Worm (Caenorhabditis elegans) whole organism, late embryonic: ENCODE data around the gene Y43D4A.6.

ENCODE experiments used
- ceh-31 ChIP-seq: sonication (generic microtip); optimal IDR thresholded peaks from 2 replicates; lab custom pipeline; 2016; ENCODE audit warnings: missing genetic modification characterization, missing compliant biosample characterization
- pha-4 ChIP-seq: fragments of 150-350 bp; optimal IDR thresholded peaks from 2 replicates; lab custom pipeline; 2018; ENCODE audit warnings: missing biosample characterization, missing genetic modification reagents, missing genetic modification characterization
- ref-2 ChIP-seq: sonication (generic microtip); optimal IDR thresholded peaks from 2 replicates; lab custom pipeline; 2016; ENCODE audit warnings: missing genetic modification characterization, missing compliant biosample characterization

DNA sequence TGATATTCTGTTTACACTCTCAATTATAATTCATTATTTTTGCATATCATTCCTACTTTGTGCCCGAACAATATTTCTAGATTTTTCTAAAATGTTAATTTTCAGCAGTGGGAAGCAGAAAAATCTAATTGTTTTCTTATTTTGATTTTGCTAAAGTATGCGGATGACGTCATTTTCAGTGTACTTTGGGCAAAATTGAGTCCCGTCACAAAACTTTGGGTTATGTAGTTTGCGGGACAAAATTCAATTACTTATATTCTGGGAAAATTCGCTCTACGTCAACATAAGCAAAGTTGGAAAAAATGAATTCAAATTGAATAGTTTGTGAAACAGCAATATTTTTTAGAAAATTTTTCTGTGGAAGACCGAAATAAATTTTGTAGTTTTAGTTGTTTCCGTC is 25.0 kb downstream of the Y43D4A.6 start:
- TF ChIP-seq ref-2 (tag; lab: Kevin White, UChicago) (no peak), ceh-31 (no peak), pha-4 (tag; lab: Kevin White, UChicago) (no peak)
